Fruit fly (Drosophila melanogaster): ENCODE data around the gene Herp.

Gene Herp

dm6 chr2L:7828231-7828630, 28.4 kb upstream of the Herp start (continued):
- TF ChIP-seq zen2 (GFP tag; IDR thresholded peaks at IDR 0.05; ENCODE audit: partially characterized antibody), result no peak
- TF ChIP-seq chm (GFP tag; IDR thresholded peaks at IDR 0.05), result peak; percentile 59; the same call in 1 of the 2 replicates
- no peak for TF ChIP-seq sna (GFP tag; IDR thresholded peaks at IDR 0.05; ENCODE audit: partially characterized antibody)
- TF ChIP-seq Dip3 (GFP tag; optimal IDR thresholded peaks at IDR 0.05), result peak; percentile 12
- TF ChIP-seq CG5953 (GFP tag; IDR thresholded peaks at IDR 0.05), result 0 out of 2 replicates have a peak, but pooled peaks have one; percentile 11
- no peak for TF ChIP-seq CG16779 (GFP tag; IDR thresholded peaks at IDR 0.05)
- TF ChIP-seq sens-2 (GFP tag; IDR thresholded peaks at IDR 0.05), result no peak
- TF ChIP-seq CG7786 (GFP tag; optimal IDR thresholded peaks at IDR 0.05), result no peak
- peak; percentile 65; the same call in 2 of the 3 replicates for TF ChIP-seq CG6791 (GFP tag; IDR thresholded peaks at IDR 0.05; ENCODE audit: partially characterized antibody)
- TF ChIP-seq CG12391 (tag; optimal IDR thresholded peaks at IDR 0.05), result no peak
- no peak for TF ChIP-seq CG30403 (GFP tag; optimal IDR thresholded peaks at IDR 0.05)
- no peak for TF ChIP-seq CG2875 (GFP tag; optimal IDR thresholded peaks at IDR 0.05)
- peak; percentile 74 for TF ChIP-seq CG8924 (tag; optimal IDR thresholded peaks at IDR 0.05)
- no peak for TF ChIP-seq Lhr (GFP tag; optimal IDR thresholded peaks at IDR 0.05)
- no peak for TF ChIP-seq CG6654 (GFP tag; optimal IDR thresholded peaks at IDR 0.05)
- TF ChIP-seq CG12236 (GFP tag; optimal IDR thresholded peaks at IDR 0.05), result no peak
- peak; percentile 41; the same call in 2 of the 3 replicates for TF ChIP-seq knrl (GFP tag; IDR thresholded peaks at IDR 0.05; ENCODE audit: partially characterized antibody)
- no peak for TF ChIP-seq tio (GFP tag; optimal IDR thresholded peaks at IDR 0.05)
- TF ChIP-seq NFAT (GFP tag; IDR thresholded peaks at IDR 0.05), result peak; percentile 62; the same call in 1 of the 2 replicates
- no peak for TF ChIP-seq Vsx1 (GFP tag; optimal IDR thresholded peaks at IDR 0.05)
- no peak for TF ChIP-seq E2f2 (GFP tag; IDR thresholded peaks at IDR 0.05)
- TF ChIP-seq bcd (GFP tag; optimal IDR thresholded peaks at IDR 0.05), result peak; percentile 33
- peak; percentile 31 for TF ChIP-seq jumu (GFP tag; optimal IDR thresholded peaks at IDR 0.05)
- TF ChIP-seq CG7928 (GFP tag; optimal IDR thresholded peaks at IDR 0.05), result no peak
- TF ChIP-seq H15 (GFP tag; IDR thresholded peaks at IDR 0.05), result no peak
- peak in 1 of 2 experiments; percentile 14 for TF ChIP-seq Pdp1 (GFP tag; optimal IDR thresholded peaks at IDR 0.05)
- 0 out of 3 replicates have a peak, but pooled peaks have one; percentile 23 for TF ChIP-seq otp (GFP tag; IDR thresholded peaks at IDR 0.05)
- TF ChIP-seq ab (GFP tag; optimal IDR thresholded peaks at IDR 0.05), result no peak
- TF ChIP-seq z (GFP tag; IDR thresholded peaks at IDR 0.05), result no peak
- no peak for TF ChIP-seq CG8089 (GFP tag; optimal IDR thresholded peaks at IDR 0.05)
- no peak for TF ChIP-seq gsb-n (tag; optimal IDR thresholded peaks at IDR 0.05)
- TF ChIP-seq sc (optimal IDR thresholded peaks at IDR 0.05), result no peak
- TF ChIP-seq sc (GFP tag; optimal IDR thresholded peaks at IDR 0.05), result no peak
- no peak for TF ChIP-seq CG11696 (GFP tag; IDR thresholded peaks at IDR 0.05)
- TF ChIP-seq CG18599 (GFP tag; optimal IDR thresholded peaks at IDR 0.05), result peak; percentile 42
- no peak for TF ChIP-seq tgo (GFP tag; IDR thresholded peaks at IDR 0.05)
- TF ChIP-seq cg (GFP tag; optimal IDR thresholded peaks at IDR 0.05), result peak; percentile 48
- TF ChIP-seq br (optimal IDR thresholded peaks at IDR 0.05), result no peak
- TF ChIP-seq CG31365 (tag; optimal IDR thresholded peaks at IDR 0.05), result peak; percentile 3
- no peak for TF ChIP-seq CG9876 (GFP tag; optimal IDR thresholded peaks at IDR 0.05)
- peak; percentile 46 for TF ChIP-seq CG33557 (GFP tag; optimal IDR thresholded peaks at IDR 0.05)
- TF ChIP-seq amos (GFP tag; IDR thresholded peaks at IDR 0.05; ENCODE audit: partially characterized antibody), result peak; percentile 57
- no peak for TF ChIP-seq CG11093 (GFP tag; IDR thresholded peaks at IDR 0.05)
- TF ChIP-seq toy (GFP tag; IDR thresholded peaks at IDR 0.05), result no peak
- TF ChIP-seq CG14014 (GFP tag; IDR thresholded peaks at IDR 0.05), result 0 out of 2 replicates have a peak, but pooled peaks have one; percentile 27
- TF ChIP-seq Meics (GFP tag; optimal IDR thresholded peaks at IDR 0.05), result peak; percentile 11
- TF ChIP-seq Med (GFP tag), result peak; percentile 92
- no peak for TF ChIP-seq Lpt (GFP tag; optimal IDR thresholded peaks at IDR 0.05)
- no peak for TF ChIP-seq Doc2 (GFP tag; IDR thresholded peaks at IDR 0.05)
- no peak for TF ChIP-seq peb (GFP tag; IDR thresholded peaks at IDR 0.05)
- TF ChIP-seq CG13424 (tag; optimal IDR thresholded peaks at IDR 0.05), result no peak
